Worm (Caenorhabditis elegans) whole organism, late embryonic: ENCODE results near the gene srh-46.

Experiments
- K02D7.2 ChIP-seq: sonication (generic microtip); optimal IDR thresholded peaks from 2 replicates; lab custom pipeline; 2017; ENCODE audit warnings: mild to moderate bottlenecking, missing genetic modification characterization, missing compliant biosample characterization
- ama-1 ChIP-seq: fragments of 150-350 bp; optimal IDR thresholded peaks from 2 replicates; lab custom pipeline; 2014
- ceh-9 ChIP-seq: sonication (generic microtip); optimal IDR thresholded peaks from 2 replicates; lab custom pipeline; 2016; ENCODE audit warnings: mild to moderate bottlenecking, missing genetic modification characterization, inconsistent platforms, missing compliant biosample characterization
- npax-4 ChIP-seq: sonication (generic microtip); optimal IDR thresholded peaks from 2 replicates; lab custom pipeline; 2016; ENCODE audit warnings: missing genetic modification characterization, missing compliant biosample characterization
- unc-55 ChIP-seq: sonication (generic microtip); optimal IDR thresholded peaks from 2 replicates; lab custom pipeline; 2017; ENCODE audit warnings: missing biosample characterization, missing genetic modification reagents, missing genetic modification characterization

ce11 chrV:11336877-11337276 is 34.2 kb upstream of the srh-46 start:
- TF ChIP-seq npax-4 (no peak), unc-55 (GFP tag; lab: Kevin White, UChicago) (no peak), ama-1 (lab: Kevin White, UChicago) (no peak), ceh-9 (tag; lab: Kevin White, UChicago) (no peak), K02D7.2 (tag; lab: Kevin White, UChicago) (no peak)
